Fruit fly (Drosophila melanogaster): ENCODE results near the gene CG34174.

The CG34174 gene

dm6 chr2L:2177312-2177968, 36.6 kb upstream of the CG34174 start:
- TF ChIP-seq h (GFP tag; optimal IDR thresholded peaks at IDR 0.05) (peak; percentile 63), fru (GFP tag; optimal IDR thresholded peaks at IDR 0.05) (peak; percentile 74), ey (GFP tag; optimal IDR thresholded peaks at IDR 0.05) (peak; percentile 52), brk (GFP tag; optimal IDR thresholded peaks at IDR 0.05) (no peak), Sp1 (GFP tag; optimal IDR thresholded peaks at IDR 0.05) (peak; percentile 31), Myc (optimal IDR thresholded peaks at IDR 0.05) (no peak), tai (GFP tag; optimal IDR thresholded peaks at IDR 0.05) (peak; percentile 29), Abd-B (GFP tag; optimal IDR thresholded peaks at IDR 0.05) (no peak), Hnf4 (GFP tag; optimal IDR thresholded peaks at IDR 0.05) (peak; percentile 38), sage (GFP tag; optimal IDR thresholded peaks at IDR 0.05) (no peak), dsf (GFP tag; optimal IDR thresholded peaks at IDR 0.05; ENCODE audit: borderline replicate concordance) (no peak), pan (optimal IDR thresholded peaks at IDR 0.05) (no peak), sv (GFP tag; optimal IDR thresholded peaks at IDR 0.05) (peak; percentile 45), Hr83 (GFP tag; optimal IDR thresholded peaks at IDR 0.05; ENCODE audit: poor library complexity, severe bottlenecking) (peak; percentile 15), Rel (GFP tag; optimal IDR thresholded peaks at IDR 0.05) (no peak), Rel (tag; optimal IDR thresholded peaks at IDR 0.05) (peak; percentile 55), woc (GFP tag; optimal IDR thresholded peaks at IDR 0.05) (peak; percentile 59), foxo (GFP tag; optimal IDR thresholded peaks at IDR 0.05) (peak in 1 of 2 experiments; percentile 72), Mio (GFP tag; optimal IDR thresholded peaks at IDR 0.05) (no peak), OdsH (GFP tag; optimal IDR thresholded peaks at IDR 0.05) (peak; percentile 38), psq (GFP tag; optimal IDR thresholded peaks at IDR 0.05) (no peak), HLH106 (tag; optimal IDR thresholded peaks at IDR 0.05) (peak; percentile 46), rgr (GFP tag; optimal IDR thresholded peaks at IDR 0.05) (peak; percentile 65), br (GFP tag; optimal IDR thresholded peaks at IDR 0.05) (peak; percentile 49), dmrt93B (GFP tag; optimal IDR thresholded peaks at IDR 0.05) (peak; percentile 43)

dm6 chr2L:2177969-2178809, 35.9 kb upstream of the CG34174 start, which contains the start of gene aop:
Gene aop (minus strand): TSS chr2L:2178754.
- TF ChIP-seq Rel (GFP tag; optimal IDR thresholded peaks at IDR 0.05): no peak
- peak; percentile 63 for TF ChIP-seq Rel (tag; optimal IDR thresholded peaks at IDR 0.05)
- peak; percentile 50 for TF ChIP-seq Hr83 (GFP tag; optimal IDR thresholded peaks at IDR 0.05; ENCODE audit: poor library complexity, severe bottlenecking)
- TF ChIP-seq OdsH (GFP tag; optimal IDR thresholded peaks at IDR 0.05): no peak
- TF ChIP-seq fru (GFP tag; optimal IDR thresholded peaks at IDR 0.05): peak; percentile 11
- TF ChIP-seq Dif (GFP tag; optimal IDR thresholded peaks at IDR 0.05; ENCODE audit: partially characterized antibody): peak; percentile 68
- peak; percentile 50 for TF ChIP-seq Dfd (GFP tag; optimal IDR thresholded peaks at IDR 0.05)
- TF ChIP-seq dl (GFP tag; optimal IDR thresholded peaks at IDR 0.05; ENCODE audit: insufficient read depth in 1 of 2, partially characterized antibody in 2 of 2): peak in 1 of 2 experiments; percentile 74
- peak; percentile 50 for TF ChIP-seq h (GFP tag; optimal IDR thresholded peaks at IDR 0.05)
- TF ChIP-seq CG32264 (GFP tag; optimal IDR thresholded peaks at IDR 0.05): no peak
- peak; percentile 67 for TF ChIP-seq Sp1 (GFP tag; optimal IDR thresholded peaks at IDR 0.05)
- no peak for TF ChIP-seq pan (optimal IDR thresholded peaks at IDR 0.05)
- peak; percentile 59 for TF ChIP-seq rgr (GFP tag; optimal IDR thresholded peaks at IDR 0.05)
- TF ChIP-seq Hnf4 (GFP tag; optimal IDR thresholded peaks at IDR 0.05): peak; percentile 4
- TF ChIP-seq Vsx2 (GFP tag; optimal IDR thresholded peaks at IDR 0.05; ENCODE audit: partially characterized antibody): peak; percentile 54
- peak; percentile 18 for TF ChIP-seq HLH106 (tag; optimal IDR thresholded peaks at IDR 0.05)
- no peak for TF ChIP-seq usp (GFP tag; optimal IDR thresholded peaks at IDR 0.05)
- peak; percentile 95 for TF ChIP-seq psq (GFP tag; optimal IDR thresholded peaks at IDR 0.05)

DNA sequence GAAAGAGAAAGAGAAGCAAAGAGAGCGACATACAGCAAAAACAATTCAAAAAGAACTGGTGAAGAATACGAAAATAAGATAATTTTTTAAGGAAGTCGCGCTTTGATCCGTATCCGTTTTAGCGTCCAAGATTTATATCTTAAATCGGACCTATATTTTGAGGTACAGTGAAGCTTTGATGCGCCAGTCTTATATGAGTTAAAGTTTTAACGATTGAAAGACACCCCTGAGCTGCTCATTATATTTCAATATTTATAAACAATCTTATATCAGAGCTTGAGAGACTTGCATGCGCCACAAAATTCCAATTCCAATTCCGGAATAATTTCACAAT, 35.3 kb upstream of the CG34174 start:
- TF ChIP-seq fru (GFP tag; optimal IDR thresholded peaks at IDR 0.05) (no peak), ey (GFP tag; optimal IDR thresholded peaks at IDR 0.05) (peak; percentile 13), foxo (GFP tag; optimal IDR thresholded peaks at IDR 0.05) (peak; percentile 14 to 34)

DNA sequence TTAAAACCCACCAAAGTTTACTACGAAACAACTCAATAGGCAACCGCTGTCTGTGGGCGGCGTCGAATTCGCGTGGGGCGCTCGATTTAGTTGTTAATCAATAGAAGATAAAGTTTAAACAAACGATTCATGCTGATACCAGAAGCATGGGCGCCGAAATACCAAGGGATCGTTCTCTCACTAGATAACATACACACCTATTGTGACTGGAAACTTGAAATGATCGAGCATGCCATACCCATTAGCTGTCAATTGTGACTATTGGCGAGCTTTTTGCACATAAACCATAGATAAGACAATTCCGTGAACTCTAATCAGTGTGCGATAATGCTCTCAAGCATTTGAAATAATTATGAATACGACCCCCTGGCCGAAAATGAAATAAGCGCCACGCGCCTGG, 34.7 kb upstream of the CG34174 start:
- no peak for TF ChIP-seq Rel (GFP tag; optimal IDR thresholded peaks at IDR 0.05)
- no peak for TF ChIP-seq Rel (tag; optimal IDR thresholded peaks at IDR 0.05)
- peak; percentile 37 for TF ChIP-seq sv (GFP tag; optimal IDR thresholded peaks at IDR 0.05)
- peak; percentile 30 for TF ChIP-seq h (GFP tag; optimal IDR thresholded peaks at IDR 0.05)
- TF ChIP-seq psq (GFP tag; optimal IDR thresholded peaks at IDR 0.05): no peak
